Fruit fly (Drosophila melanogaster) whole organism, embryonic: Measurements from ENCODE around the gene ssp3.
A peak's percentile ranks its signal among the peaks of the same experiment; 100 is the strongest.

Experiments
- Atf6 ChIP-seq: fragments of 200-800 bp; sonication (Bioruptor generic); IDR thresholded peaks from 2 replicates; pipeline ENCODE4 v1.3.6; 2022; ENCODE audit warnings: missing biosample characterization, missing genetic modification characterization
- CG1024 ChIP-seq: fragments of 200-800 bp; sonication (Bioruptor generic); IDR thresholded peaks from 2 replicates; pipeline ENCODE4 v1.3.6; 2022; ENCODE audit warnings: missing biosample characterization, missing genetic modification characterization
- CG11560 ChIP-seq: fragments of 200-800 bp; sonication (Bioruptor generic); IDR thresholded peaks from 3 replicates; pipeline ENCODE4 v1.3.6; 2022; ENCODE audit warnings: missing biosample characterization, missing genetic modification characterization
- CG13296 ChIP-seq: fragments of 200-800 bp; sonication (Bioruptor generic); optimal IDR thresholded peaks from 3 replicates; lab custom pipeline; 2018; ENCODE audit warnings: missing biosample characterization, mild to moderate bottlenecking, missing genetic modification characterization
- CG13775 ChIP-seq: fragments of 200-800 bp; sonication (Bioruptor generic); optimal IDR thresholded peaks from 3 replicates; lab custom pipeline; 2017; ENCODE audit warnings: missing biosample characterization, mild to moderate bottlenecking, missing genetic modification characterization
- CG15479 ChIP-seq: fragments of 200-800 bp; sonication (Bioruptor generic); optimal IDR thresholded peaks from 3 replicates; lab custom pipeline; 2019; ENCODE audit warnings: missing biosample characterization, mild to moderate bottlenecking, missing genetic modification characterization, moderate library complexity
- CG15514 ChIP-seq: fragments of 200-800 bp; sonication (Bioruptor generic); optimal IDR thresholded peaks from 3 replicates; lab custom pipeline; 2017; ENCODE audit warnings: missing biosample characterization, missing genetic modification characterization, mild to moderate bottlenecking, moderate library complexity, missing genetic modification reagents
- CG18764 ChIP-seq: fragments of 200-800 bp; sonication (Bioruptor generic); optimal IDR thresholded peaks from 3 replicates; lab custom pipeline; 2016; ENCODE audit warnings: missing biosample characterization, missing genetic modification characterization
- CG2875 ChIP-seq: fragments of 200-800 bp; sonication (Bioruptor generic); optimal IDR thresholded peaks from 2 replicates; lab custom pipeline; 2017; ENCODE audit warnings: missing biosample characterization, mild to moderate bottlenecking, missing genetic modification characterization, missing genetic modification reagents
- CG31224 ChIP-seq: fragments of 200-800 bp; sonication (Bioruptor generic); IDR thresholded peaks from 2 replicates; pipeline ENCODE4 v1.3.6; 2022; ENCODE audit warnings: missing biosample characterization, missing genetic modification characterization
- CG32772 ChIP-seq: fragments of 200-800 bp; sonication (Bioruptor generic); IDR thresholded peaks from 2 replicates; pipeline ENCODE4 v1.3.6; 2022; ENCODE audit warnings: missing biosample characterization, missing genetic modification characterization
- CG34224 ChIP-seq: fragments of 200-800 bp; sonication (Bioruptor generic); IDR thresholded peaks from 3 replicates; pipeline ENCODE4 v1.3.6; 2022; ENCODE audit warnings: missing biosample characterization, missing genetic modification characterization; ENCODE audit not compliant: partially characterized antibody
- CG42726 ChIP-seq: fragments of 200-800 bp; sonication (Bioruptor generic); IDR thresholded peaks from 2 replicates; pipeline ENCODE4 v1.3.6; 2022; ENCODE audit warnings: missing biosample characterization, missing genetic modification characterization; ENCODE audit not compliant: partially characterized antibody
- CG4360 ChIP-seq: fragments of 200-800 bp; sonication (Bioruptor generic); IDR thresholded peaks from 2 replicates; pipeline ENCODE4 v1.3.6; 2022; ENCODE audit warnings: missing biosample characterization, missing genetic modification characterization
- CG4707 ChIP-seq: fragments of 200-800 bp; sonication (Bioruptor generic); optimal IDR thresholded peaks from 2 replicates; lab custom pipeline; 2018; ENCODE audit warnings: missing biosample characterization, mild to moderate bottlenecking, missing genetic modification characterization, moderate library complexity
- CG4854 ChIP-seq: fragments of 200-800 bp; sonication (Bioruptor generic); optimal IDR thresholded peaks from 2 replicates; lab custom pipeline; 2016; ENCODE audit warnings: missing biosample characterization, missing genetic modification characterization, inconsistent platforms
- CG7839 ChIP-seq: fragments of 200-800 bp; sonication (Bioruptor generic); optimal IDR thresholded peaks from 3 replicates; lab custom pipeline; 2018; ENCODE audit warnings: missing biosample characterization, mild to moderate bottlenecking, missing genetic modification characterization, moderate library complexity
- CG7987 ChIP-seq: fragments of 200-800 bp; sonication (Bioruptor generic); optimal IDR thresholded peaks from 2 replicates; lab custom pipeline; 2018; ENCODE audit warnings: missing biosample characterization, mild to moderate bottlenecking, missing genetic modification characterization, moderate library complexity
- CG9932 ChIP-seq: fragments of 200-800 bp; sonication (Bioruptor generic); IDR thresholded peaks from 2 replicates; pipeline ENCODE4 v1.3.6; 2022; ENCODE audit warnings: missing biosample characterization, missing genetic modification characterization
- Dip3 ChIP-seq: fragments of 200-800 bp; sonication (Bioruptor generic); optimal IDR thresholded peaks from 3 replicates; lab custom pipeline; 2016; ENCODE audit warnings: missing biosample characterization, missing genetic modification characterization
- H15 ChIP-seq: fragments of 200-800 bp; sonication (Bioruptor generic); IDR thresholded peaks from 3 replicates; pipeline ENCODE4 v1.3.6; 2022; ENCODE audit warnings: missing biosample characterization, missing genetic modification characterization
- HLHmδ ChIP-seq: fragments of 200-800 bp; sonication (Bioruptor generic); optimal IDR thresholded peaks from 2 replicates; lab custom pipeline; 2018; ENCODE audit warnings: missing biosample characterization, mild to moderate bottlenecking, missing genetic modification characterization, moderate library complexity
- Hr78 ChIP-seq, 2 experiments: fragments of 200-800 bp in 1 of 2; fragments of >200 bp in 1 of 2; sonication (Bioruptor generic) in 1 of 2; optimal IDR thresholded peaks; 2 replicates each; lab custom pipeline; 2017 to 2019; ENCODE audit warnings: missing biosample characterization in 2 of 2, missing genetic modification characterization in 2 of 2, mild to moderate bottlenecking in 1 of 2, moderate library complexity in 1 of 2
- MTF-1 ChIP-seq: fragments of 200-800 bp; sonication (Bioruptor generic); optimal IDR thresholded peaks from 2 replicates; lab custom pipeline; 2018; ENCODE audit warnings: missing biosample characterization, mild to moderate bottlenecking, missing genetic modification characterization, borderline replicate concordance
- NC2α ChIP-seq: fragments of 200-800 bp; sonication (Bioruptor generic); optimal IDR thresholded peaks from 2 replicates; lab custom pipeline; 2016; ENCODE audit warnings: missing biosample characterization, missing genetic modification characterization
- Six4 ChIP-seq: fragments of 200-800 bp; sonication (Bioruptor generic); optimal IDR thresholded peaks from 2 replicates; lab custom pipeline; 2016; ENCODE audit warnings: missing biosample characterization, missing genetic modification characterization
- Sry-δ ChIP-seq: fragments of 200-800 bp; sonication (Bioruptor generic); optimal IDR thresholded peaks from 2 replicates; lab custom pipeline; 2016; ENCODE audit warnings: missing biosample characterization, missing genetic modification characterization
- Taf1 ChIP-seq: fragments of 200-800 bp; sonication (Bioruptor generic); IDR thresholded peaks from 2 replicates; pipeline ENCODE4 v1.3.6; 2022; ENCODE audit warnings: missing biosample characterization, missing genetic modification characterization
- cad ChIP-seq: fragments of >200 bp; optimal IDR thresholded peaks from 2 replicates; lab custom pipeline; 2017; ENCODE audit warnings: missing biosample characterization, missing genetic modification characterization
- chn ChIP-seq: fragments of 200-800 bp; sonication (Bioruptor generic); optimal IDR thresholded peaks from 2 replicates; lab custom pipeline; 2016; ENCODE audit warnings: missing biosample characterization, missing genetic modification characterization
- crp ChIP-seq, 2 experiments: fragments of 200-800 bp; sonication (Bioruptor generic); optimal IDR thresholded peaks; 2 replicates in 1 of 2; 3 replicates in 1 of 2; lab custom pipeline; 2017; ENCODE audit warnings: missing biosample characterization in 2 of 2, missing genetic modification characterization in 2 of 2, mild to moderate bottlenecking in 1 of 2, moderate library complexity in 1 of 2
- emc ChIP-seq: fragments of 200-800 bp; sonication (Bioruptor generic); optimal IDR thresholded peaks from 2 replicates; lab custom pipeline; 2016; ENCODE audit warnings: missing biosample characterization, missing genetic modification characterization
- eve ChIP-seq, 2 experiments: fragments of >200 bp; optimal IDR thresholded peaks; 2 replicates each; lab custom pipeline; 2017; ENCODE audit warnings: missing biosample characterization in 2 of 2, missing genetic modification characterization in 2 of 2
- ewg ChIP-seq: fragments of 200-800 bp; sonication (Bioruptor generic); optimal IDR thresholded peaks from 3 replicates; lab custom pipeline; 2017; ENCODE audit warnings: mild to moderate bottlenecking, missing biosample characterization, missing genetic modification reagents, missing genetic modification characterization
- grn ChIP-seq: fragments of 200-800 bp; sonication (Bioruptor generic); optimal IDR thresholded peaks from 3 replicates; lab custom pipeline; 2017; ENCODE audit warnings: missing biosample characterization, missing genetic modification characterization
- gro ChIP-seq: fragments of 200-800 bp; sonication (Bioruptor generic); optimal IDR thresholded peaks from 2 replicates; lab custom pipeline; 2016; ENCODE audit warnings: missing biosample characterization, missing genetic modification characterization
- gsb ChIP-seq: fragments of 200-800 bp; sonication (Bioruptor generic); IDR thresholded peaks from 2 replicates; pipeline ENCODE4 v1.3.6; 2022; ENCODE audit warnings: missing biosample characterization, missing genetic modification characterization
- h ChIP-seq: fragments of >200 bp; optimal IDR thresholded peaks from 2 replicates; lab custom pipeline; 2017
- hkb ChIP-seq, 2 experiments: fragments of 200-800 bp in 1 of 2; fragments of >200 bp in 1 of 2; sonication (Bioruptor generic) in 1 of 2; IDR thresholded peaks in 1 of 2; optimal IDR thresholded peaks in 1 of 2; 2 replicates each; pipeline versions ENCODE4 v1.3.6 to Lab custom; 2017 to 2022; ENCODE audit warnings: missing biosample characterization in 1 of 2, missing genetic modification characterization in 1 of 2
- ind ChIP-seq: fragments of 200-800 bp; sonication (Bioruptor generic); optimal IDR thresholded peaks from 3 replicates; lab custom pipeline; 2016; ENCODE audit warnings: missing biosample characterization, missing genetic modification characterization
- nau ChIP-seq: fragments of 200-800 bp; sonication (Bioruptor generic); optimal IDR thresholded peaks from 3 replicates; lab custom pipeline; 2017; ENCODE audit warnings: missing biosample characterization, mild to moderate bottlenecking, missing genetic modification characterization, missing genetic modification reagents
- prd ChIP-seq, 3 experiments: fragments of >200 bp in 2 of 3; fragments of 200-800 bp in 1 of 3; sonication (Bioruptor generic) in 1 of 3; optimal IDR thresholded peaks in 2 of 3; IDR thresholded peaks in 1 of 3; 2 replicates in 2 of 3; 3 replicates in 1 of 3; pipeline versions ENCODE4 v1.3.6 to Lab custom; 2017 to 2022; ENCODE audit warnings: missing biosample characterization in 1 of 3, missing genetic modification characterization in 1 of 3
- pzg ChIP-seq: fragments of 200-800 bp; sonication (Bioruptor generic); optimal IDR thresholded peaks from 3 replicates; lab custom pipeline; 2018; ENCODE audit warnings: missing biosample characterization, mild to moderate bottlenecking, missing genetic modification characterization, moderate library complexity
- sc ChIP-seq, 3 experiments: fragments of >200 bp in 2 of 3; fragments of 200-800 bp in 1 of 3; sonication (Bioruptor generic) in 1 of 3; optimal IDR thresholded peaks; 2 replicates in 2 of 3; 3 replicates in 1 of 3; lab custom pipeline; 2017; ENCODE audit warnings: mild to moderate bottlenecking in 1 of 3, missing biosample characterization in 1 of 3, missing genetic modification characterization in 1 of 3, missing genetic modification reagents in 1 of 3
- sd ChIP-seq: fragments of 200-800 bp; sonication (Bioruptor generic); optimal IDR thresholded peaks from 3 replicates; lab custom pipeline; 2018; ENCODE audit warnings: missing biosample characterization, mild to moderate bottlenecking, missing genetic modification characterization, moderate library complexity
- seq ChIP-seq: fragments of 200-800 bp; sonication (Bioruptor generic); IDR thresholded peaks from 2 replicates; pipeline ENCODE4 v1.3.6; 2022; ENCODE audit warnings: missing biosample characterization, missing genetic modification characterization
- sqz ChIP-seq: fragments of 200-800 bp; sonication (Bioruptor generic); optimal IDR thresholded peaks from 3 replicates; lab custom pipeline; 2018; ENCODE audit warnings: missing biosample characterization, mild to moderate bottlenecking, missing genetic modification characterization
- ssp ChIP-seq: fragments of 200-800 bp; sonication (Bioruptor generic); IDR thresholded peaks from 2 replicates; pipeline ENCODE4 v1.3.6; 2022; ENCODE audit warnings: missing biosample characterization, missing genetic modification characterization
- sug ChIP-seq: fragments of 200-800 bp; optimal IDR thresholded peaks from 2 replicates; lab custom pipeline; 2019; ENCODE audit warnings: missing biosample characterization, mild to moderate bottlenecking, missing genetic modification characterization, moderate library complexity
- zfh1 ChIP-seq: fragments of 200-800 bp; sonication (Bioruptor generic); IDR thresholded peaks from 3 replicates; pipeline ENCODE4 v1.3.6; 2022; ENCODE audit warnings: missing biosample characterization, missing genetic modification characterization

ssp3 gene

DNA sequence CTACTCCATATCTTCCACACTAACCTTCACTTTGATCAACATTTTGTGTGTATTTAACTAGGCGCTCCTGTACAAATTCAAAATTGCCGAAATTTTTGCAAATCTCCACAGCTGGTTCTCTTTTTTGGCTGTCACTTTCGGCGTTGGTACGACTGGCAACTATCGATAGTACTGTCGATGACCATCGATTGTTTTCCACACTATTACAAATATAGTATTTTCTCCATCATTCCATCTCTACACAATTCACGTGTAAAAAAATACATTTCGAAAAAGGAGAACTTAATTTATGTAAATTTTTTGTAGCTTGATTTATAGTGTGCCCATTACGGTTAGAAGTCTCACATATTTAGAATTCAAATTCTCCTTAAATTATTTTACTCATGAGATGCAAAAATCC lies 7.9 kb upstream of the ssp3 start, which contains the start of gene Nedd8 (continued):
- TF ChIP-seq CG32772 (no peak), CG15514 (GFP tag; lab: Kevin White, UChicago) (peak; percentile 91), CG2875 (GFP tag; lab: Kevin White, UChicago) (no peak), zfh1 (no peak), sd (peak; percentile 15), CG4854 (no peak), h (lab: Kevin White, UChicago) (no peak), CG34224 (GFP tag; lab: Robert Waterston, UW) (peak; percentile 84), ind (GFP tag; lab: Kevin White, UChicago) (no peak), gro (GFP tag; lab: Kevin White, UChicago) (peak; percentile 20), crp (GFP tag; optimal IDR thresholded peaks at IDR 0.05; lab: Kevin White, UChicago) (peak; percentile 27 to 76), gsb (GFP tag; lab: Robert Waterston, UW) (no peak), grn (GFP tag; lab: Kevin White, UChicago) (no peak), CG4360 (GFP tag; lab: Robert Waterston, UW) (no peak), pzg (GFP tag; lab: Kevin White, UChicago) (peak; percentile 83), CG11560 (no peak), sqz (GFP tag; lab: Kevin White, UChicago) (no peak), ewg (GFP tag; lab: Kevin White, UChicago) (no peak), CG15479 (GFP tag; lab: Kevin White, UChicago) (no peak), nau (no peak), chn (GFP tag; lab: Kevin White, UChicago) (no peak), seq (no peak), CG31224 (no peak), Atf6 (GFP tag; lab: Robert Waterston, UW) (no peak), emc (GFP tag; lab: Kevin White, UChicago) (no peak), Dip3 (GFP tag; lab: Kevin White, UChicago) (no peak), HLHmδ (GFP tag; lab: Kevin White, UChicago) (no peak), prd (optimal IDR thresholded peaks at IDR 0.05; lab: Kevin White, UChicago) (no peak), prd (GFP tag; IDR thresholded peaks at IDR 0.05; lab: Robert Waterston, UW) (no peak), CG13775 (GFP tag; lab: Kevin White, UChicago) (no peak), CG7839 (tag; lab: Kevin White, UChicago) (no peak), CG1024 (GFP tag; lab: Robert Waterston, UW) (no peak), Taf1 (GFP tag; lab: Robert Waterston, UW) (no peak), NC2α (GFP tag; lab: Kevin White, UChicago) (no peak), CG18764 (GFP tag; lab: Kevin White, UChicago) (no peak), CG42726 (GFP tag; lab: Robert Waterston, UW) (peak; percentile 92), CG9932 (peak; percentile 30; the same call in 1 of the 2 replicates), Sry-δ (peak; percentile 90), Six4 (GFP tag; lab: Kevin White, UChicago) (no peak), eve (GFP tag; optimal IDR thresholded peaks at IDR 0.05; lab: Kevin White, UChicago) (no peak), CG7987 (GFP tag; lab: Kevin White, UChicago) (no peak), ssp (no peak), Hr78 (GFP tag; optimal IDR thresholded peaks at IDR 0.05; lab: Kevin White, UChicago) (no peak), MTF-1 (no peak), sug (tag; lab: Kevin White, UChicago) (peak; percentile 16), cad (GFP tag; lab: Kevin White, UChicago) (no peak), hkb (optimal IDR thresholded peaks at IDR 0.05; lab: Kevin White, UChicago) (no peak), hkb (GFP tag; IDR thresholded peaks at IDR 0.05; lab: Robert Waterston, UW) (no peak), sc (optimal IDR thresholded peaks at IDR 0.05; lab: Kevin White, UChicago) (no peak), sc (GFP tag; optimal IDR thresholded peaks at IDR 0.05; lab: Kevin White, UChicago) (no peak), CG13296 (GFP tag; lab: Kevin White, UChicago) (no peak), H15 (GFP tag; lab: Robert Waterston, UW) (no peak), CG4707 (GFP tag; lab: Kevin White, UChicago) (no peak)
